Fruit fly (Drosophila melanogaster): Measurements from ENCODE around the gene CG4872.

CG4872 gene

DNA sequence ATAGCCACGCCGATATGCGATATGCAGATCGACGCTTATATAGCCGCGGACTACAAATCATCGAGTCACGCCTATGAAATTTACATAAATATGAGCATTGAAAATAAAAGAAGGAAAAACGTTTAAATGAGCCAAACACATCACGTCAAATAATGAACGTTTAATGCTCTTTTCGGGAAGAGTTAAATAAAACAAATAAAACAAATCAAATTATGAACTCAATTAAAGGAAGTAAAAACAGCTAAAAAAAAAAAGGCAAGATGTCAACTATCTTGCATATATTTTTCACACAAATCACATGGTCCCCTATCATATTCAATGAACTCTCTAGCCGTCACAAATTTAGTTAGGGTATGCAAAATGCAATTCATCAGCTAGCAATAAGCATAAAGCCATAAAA lies 13.5 kb upstream of the CG4872 start (continued):
- TF ChIP-seq Dip3 (GFP tag; optimal IDR thresholded peaks at IDR 0.05) (no peak), D19A (tag; optimal IDR thresholded peaks at IDR 0.05) (peak; percentile 61), CG2712 (tag; optimal IDR thresholded peaks at IDR 0.05) (no peak), CG6689 (GFP tag; IDR thresholded peaks at IDR 0.05) (peak; percentile 30; the same call in 1 of the 2 replicates), CTCF (GFP tag; optimal IDR thresholded peaks at IDR 0.05) (no peak), fd96Cb (tag; optimal IDR thresholded peaks at IDR 0.05) (peak; percentile 9), CG18764 (GFP tag; optimal IDR thresholded peaks at IDR 0.05) (no peak), toy (GFP tag; IDR thresholded peaks at IDR 0.05) (no peak), Hr3 (GFP tag; optimal IDR thresholded peaks at IDR 0.05) (no peak), MESR4 (GFP tag; optimal IDR thresholded peaks at IDR 0.05) (no peak), CG31441 (GFP tag; IDR thresholded peaks at IDR 0.05) (no peak), Ravus (GFP tag; IDR thresholded peaks at IDR 0.05) (no peak), CG31365 (tag; optimal IDR thresholded peaks at IDR 0.05) (no peak), Fer1 (GFP tag; optimal IDR thresholded peaks at IDR 0.05) (no peak), ranshi (GFP tag; IDR thresholded peaks at IDR 0.05) (no peak), HHEX (GFP tag; optimal IDR thresholded peaks at IDR 0.05) (no peak), repo (GFP tag; optimal IDR thresholded peaks at IDR 0.05) (no peak), CG7745 (tag; optimal IDR thresholded peaks at IDR 0.05) (no peak), CG6654 (GFP tag; optimal IDR thresholded peaks at IDR 0.05) (no peak), CG10209 (GFP tag; optimal IDR thresholded peaks at IDR 0.05) (no peak), HLHmδ (GFP tag; optimal IDR thresholded peaks at IDR 0.05) (no peak), CG2120 (GFP tag; optimal IDR thresholded peaks at IDR 0.05) (no peak), CG9215 (GFP tag; IDR thresholded peaks at IDR 0.05) (no peak), Trl (optimal IDR thresholded peaks at IDR 0.05) (no peak), Trl (GFP tag; optimal IDR thresholded peaks at IDR 0.05) (no peak), CG12391 (tag; optimal IDR thresholded peaks at IDR 0.05) (peak; percentile 5), CHES-1-like (GFP tag; optimal IDR thresholded peaks at IDR 0.05) (no peak), CG10543 (GFP tag; optimal IDR thresholded peaks at IDR 0.05) (no peak), CG12155 (GFP tag; optimal IDR thresholded peaks at IDR 0.05) (no peak), Meics (GFP tag; optimal IDR thresholded peaks at IDR 0.05) (no peak), CG2678 (tag; optimal IDR thresholded peaks at IDR 0.05) (no peak), Max (GFP tag; optimal IDR thresholded peaks at IDR 0.05) (no peak), btn (GFP tag; optimal IDR thresholded peaks at IDR 0.05) (no peak), CG17802 (tag; optimal IDR thresholded peaks at IDR 0.05) (no peak), Sry-β (GFP tag; optimal IDR thresholded peaks at IDR 0.05) (no peak), Bgb (GFP tag; IDR thresholded peaks at IDR 0.05; ENCODE audit: partially characterized antibody) (no peak), CG13287 (GFP tag; IDR thresholded peaks at IDR 0.05; ENCODE audit: partially characterized antibody) (no peak), CG12659 (GFP tag; optimal IDR thresholded peaks at IDR 0.05) (no peak), CG7839 (tag; optimal IDR thresholded peaks at IDR 0.05) (peak; percentile 37), hth (optimal IDR thresholded peaks at IDR 0.05) (no peak), corto (GFP tag; optimal IDR thresholded peaks at IDR 0.05) (no peak), dysf (GFP tag; IDR thresholded peaks at IDR 0.05) (no peak), CG5245 (GFP tag; optimal IDR thresholded peaks at IDR 0.05) (no peak), wek (GFP tag; optimal IDR thresholded peaks at IDR 0.05) (no peak), slbo (GFP tag; IDR thresholded peaks at IDR 0.05) (no peak), Spps (tag; optimal IDR thresholded peaks at IDR 0.05) (no peak), Dfd (GFP tag; optimal IDR thresholded peaks at IDR 0.05) (no peak), Sox102F (GFP tag; optimal IDR thresholded peaks at IDR 0.05) (peak; percentile 66), Bdp1 (GFP tag; optimal IDR thresholded peaks at IDR 0.05) (no peak), croc (GFP tag; conservative IDR thresholded peaks at IDR 0.05) (no peak), ara (GFP tag; IDR thresholded peaks at IDR 0.05) (no peak), CrebB (tag; optimal IDR thresholded peaks at IDR 0.05) (no peak), Mes4 (GFP tag; optimal IDR thresholded peaks at IDR 0.05) (no peak)
